Worm (Caenorhabditis elegans) whole organism, midembryonic: ENCODE data around the gene Y41C4A.21.

Experiments used
- flt-1 ChIP-seq: fragments of 200-800 bp; sonication (Bioruptor generic); IDR thresholded peaks from 2 replicates; pipeline ENCODE4 v1.3.6; 2022; ENCODE audit warnings: missing genetic modification characterization, missing compliant biosample characterization
- ref-1 ChIP-seq: fragments of 200-800 bp; sonication (Bioruptor generic); conservative IDR thresholded peaks from 2 replicates; pipeline ENCODE4 v1.3.6; 2022; ENCODE audit warnings: missing genetic modification reagents, missing genetic modification characterization, missing compliant biosample characterization
- tab-1 ChIP-seq: fragments of 200-800 bp; sonication (Bioruptor generic); IDR thresholded peaks from 2 replicates; pipeline ENCODE4 v1.3.6; 2022; ENCODE audit warnings: missing genetic modification characterization, missing compliant biosample characterization

DNA sequence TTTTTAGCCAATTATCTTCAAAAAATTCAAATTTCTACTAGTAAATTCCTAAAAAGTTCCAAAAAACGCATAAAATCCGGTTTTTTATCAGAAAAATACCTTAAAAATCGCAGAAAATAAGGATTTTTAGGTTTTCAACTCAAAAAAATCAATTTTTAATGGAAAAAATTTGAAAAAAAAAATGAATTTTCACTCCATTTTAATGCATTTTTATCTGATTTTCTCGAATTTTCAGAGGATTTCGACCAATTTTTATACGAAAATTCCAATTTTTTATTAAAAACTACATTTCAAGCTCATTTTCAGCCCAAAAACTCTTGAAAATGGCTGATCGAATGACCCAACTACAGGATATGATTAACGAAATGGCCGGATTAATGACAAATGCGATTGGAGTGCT, 45.2 kb downstream of the Y41C4A.21 start, which contains the start of gene mdt-21:
- TF ChIP-seq ref-1, result no peak
- no peak for TF ChIP-seq flt-1 (GFP tag; lab: Robert Waterston, UW)
- no peak for TF ChIP-seq tab-1 (GFP tag; lab: Robert Waterston, UW)
